Worm (Caenorhabditis elegans) whole organism, L3 larva: ENCODE data around the gene math-49.
"Not testable (repeated sequence)": the region's sequence is repeated elsewhere in the genome, so short reads cannot be mapped to it uniquely, and the experiment has no call there.

Experiments
- elt-1 ChIP-seq: fragments of 150-350 bp; optimal IDR thresholded peaks from 2 replicates; lab custom pipeline; 2014; ENCODE audit warnings: missing biosample characterization, missing genetic modification characterization
- nfya-1 ChIP-seq: sonication (generic microtip); optimal IDR thresholded peaks from 2 replicates; lab custom pipeline; 2017; ENCODE audit warnings: missing genetic modification characterization, mild to moderate bottlenecking, missing compliant biosample characterization, antibody characterized with exemption, moderate library complexity; ENCODE audit not compliant: insufficient read depth
- nhr-237 ChIP-seq: fragments of 150-350 bp; optimal IDR thresholded peaks from 2 replicates; lab custom pipeline; 2014; ENCODE audit warnings: missing biosample characterization, missing genetic modification characterization
- nhr-28 ChIP-seq: fragments of 150-350 bp; optimal IDR thresholded peaks from 2 replicates; lab custom pipeline; 2014; ENCODE audit warnings: missing biosample characterization, missing genetic modification characterization
- pha-4 ChIP-seq: fragments of 150-350 bp; optimal IDR thresholded peaks from 2 replicates; lab custom pipeline; 2014; ENCODE audit warnings: missing biosample characterization, missing genetic modification reagents, missing genetic modification characterization

DNA sequence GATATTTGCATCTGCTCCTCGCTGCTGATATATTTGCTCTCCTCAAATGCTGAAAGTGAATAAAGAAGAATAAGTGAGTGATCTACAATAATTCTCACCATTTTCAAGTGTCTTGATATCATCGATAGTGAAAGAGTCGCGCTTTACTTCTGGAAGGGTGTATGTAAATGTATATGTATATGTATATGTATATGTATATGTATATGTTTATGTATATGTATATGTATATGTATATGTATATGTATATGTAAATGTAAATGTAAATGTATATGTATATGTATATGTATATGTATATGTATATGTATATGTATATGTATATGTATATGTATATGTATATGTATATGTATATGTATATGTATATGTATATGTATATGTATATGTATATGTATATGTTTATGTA, 45.3 kb upstream of the math-49 start, which contains the start of gene ceh-84:
- TF ChIP-seq nhr-237 (tag; lab: Kevin White, UChicago); elt-1 (tag; lab: Kevin White, UChicago); nfya-1 (tag; lab: Kevin White, UChicago); nhr-28; pha-4: not testable (repeated sequence)
